Fruit fly (Drosophila melanogaster) whole organism, wandering third instar larva: ENCODE measurements around the gene CG17751.

Experiments
- CrebA ChIP-seq: fragments of 200-800 bp; sonication (Bioruptor generic); optimal IDR thresholded peaks from 2 replicates; lab custom pipeline; 2016; ENCODE audit warnings: missing biosample characterization, mild to moderate bottlenecking, missing genetic modification characterization, borderline replicate concordance
- Hr78 ChIP-seq: fragments of >200 bp; optimal IDR thresholded peaks from 2 replicates; lab custom pipeline; 2017; ENCODE audit warnings: missing biosample characterization, missing genetic modification characterization
- OdsH ChIP-seq: fragments of 200-800 bp; sonication (Bioruptor generic); optimal IDR thresholded peaks from 2 replicates; lab custom pipeline; 2016; ENCODE audit warnings: missing biosample characterization, mild to moderate bottlenecking, missing genetic modification characterization
- Rel ChIP-seq, 2 experiments: fragments of 200-800 bp; sonication (Bioruptor generic) in 1 of 2; optimal IDR thresholded peaks; 2 replicates in 1 of 2; 3 replicates in 1 of 2; lab custom pipeline; 2016 to 2019; ENCODE audit warnings: mild to moderate bottlenecking in 2 of 2, missing biosample characterization in 2 of 2, missing genetic modification characterization in 2 of 2, moderate library complexity in 1 of 2
- dsf ChIP-seq: sonication (Bioruptor generic); optimal IDR thresholded peaks from 2 replicates; lab custom pipeline; 2016; ENCODE audit warnings: missing biosample characterization, missing genetic modification characterization, borderline replicate concordance
- lola ChIP-seq: fragments of >200 bp; optimal IDR thresholded peaks from 2 replicates; lab custom pipeline; 2017; ENCODE audit warnings: missing biosample characterization, missing genetic modification characterization

DNA sequence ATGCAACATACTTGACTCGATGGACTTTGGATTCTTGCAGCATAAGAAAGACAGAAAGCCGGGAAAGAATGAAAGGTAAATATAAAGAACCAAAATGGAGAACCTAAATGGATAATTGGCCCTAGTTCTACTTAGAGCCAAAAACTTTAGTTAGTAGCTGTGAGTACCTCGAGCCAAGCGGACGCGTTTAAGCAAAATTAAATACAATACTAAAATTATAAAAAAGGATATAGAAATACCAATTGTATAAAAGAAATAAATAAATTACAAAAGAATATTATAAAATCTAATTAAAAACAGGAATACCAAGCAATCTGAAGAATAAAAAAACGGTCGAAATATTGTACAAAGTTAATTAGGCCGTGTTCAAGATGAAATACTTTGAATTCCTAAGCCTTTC is 27.6 kb downstream of the CG17751 start, which contains the start of gene CG34138:
- TF ChIP-seq Rel (GFP tag; optimal IDR thresholded peaks at IDR 0.05; lab: Kevin White, UChicago) (no peak), Rel (tag; optimal IDR thresholded peaks at IDR 0.05; lab: Kevin White, UChicago) (no peak), CrebA (GFP tag; lab: Kevin White, UChicago) (no peak), OdsH (GFP tag; lab: Kevin White, UChicago) (no peak), Hr78 (GFP tag; lab: Kevin White, UChicago) (no peak), lola (GFP tag; lab: Kevin White, UChicago) (no peak), dsf (GFP tag; lab: Kevin White, UChicago) (no peak)
